Fruit fly (Drosophila melanogaster) whole organism, wandering third instar larva: Measurements from ENCODE around the gene indra.

ENCODE experiments used
- Dif ChIP-seq: fragments of 200-275, 200-300 bp; sonication (Bioruptor generic); optimal IDR thresholded peaks from 2 replicates; lab custom pipeline; 2018; ENCODE audit warnings: missing biosample characterization, missing genetic modification characterization; ENCODE audit not compliant: partially characterized antibody
- HLH106 ChIP-seq: fragments of 200-800 bp; optimal IDR thresholded peaks from 3 replicates; lab custom pipeline; 2019; ENCODE audit warnings: missing biosample characterization, mild to moderate bottlenecking, missing genetic modification characterization, moderate library complexity
- Jra ChIP-seq: sonication (Bioruptor generic); optimal IDR thresholded peaks from 2 replicates; lab custom pipeline; 2016; ENCODE audit warnings: missing biosample characterization, missing genetic modification characterization
- Mio ChIP-seq: sonication (Bioruptor generic); optimal IDR thresholded peaks from 2 replicates; lab custom pipeline; 2016; ENCODE audit warnings: missing biosample characterization, missing genetic modification characterization
- N ChIP-seq: fragments of >200 bp; optimal IDR thresholded peaks from 2 replicates; lab custom pipeline; 2018; ENCODE audit warnings: missing biosample characterization, missing external identifiers, missing genetic modification characterization
- brk ChIP-seq: fragments of 200-800 bp; sonication (Bioruptor generic); optimal IDR thresholded peaks from 2 replicates; lab custom pipeline; 2016; ENCODE audit warnings: missing biosample characterization, mild to moderate bottlenecking, missing genetic modification characterization
- pan ChIP-seq: fragments of >200 bp; optimal IDR thresholded peaks from 2 replicates; lab custom pipeline; 2017
- psq ChIP-seq: fragments of 200-800 bp; sonication (Bioruptor generic); optimal IDR thresholded peaks from 3 replicates; lab custom pipeline; 2017; ENCODE audit warnings: missing biosample characterization, mild to moderate bottlenecking, missing genetic modification characterization, moderate library complexity
- tai ChIP-seq: sonication (Bioruptor generic); optimal IDR thresholded peaks from 2 replicates; lab custom pipeline; 2016; ENCODE audit warnings: missing biosample characterization, missing genetic modification characterization

dm6 chr3L:1322159-1322558 is 20.0 kb downstream of the indra start:
- no peak for TF ChIP-seq psq
- TF ChIP-seq pan: no peak
- no peak for TF ChIP-seq HLH106
- no peak for TF ChIP-seq Jra (GFP tag; lab: Kevin White, UChicago)
- no peak for TF ChIP-seq Mio (GFP tag; lab: Kevin White, UChicago)
- no peak for TF ChIP-seq tai (GFP tag; lab: Kevin White, UChicago)
- no peak for TF ChIP-seq N (GFP tag; lab: Kevin White, UChicago)
- TF ChIP-seq brk (GFP tag; lab: Kevin White, UChicago): no peak
- no peak for TF ChIP-seq Dif (GFP tag; lab: Kevin White, UChicago)
